Fruit fly (Drosophila melanogaster) whole organism: ENCODE results near the gene CG4743.

Experiments used
- Dll ChIP-seq: fragments of >200 bp; optimal IDR thresholded peaks from 2 replicates; lab custom pipeline; 2017
- pan ChIP-seq: fragments of >200 bp; optimal IDR thresholded peaks from 2 replicates; lab custom pipeline; 2017
- psq ChIP-seq: fragments of >200 bp; optimal IDR thresholded peaks from 2 replicates; lab custom pipeline; 2017
- usp ChIP-seq: fragments of >200 bp; optimal IDR thresholded peaks from 2 replicates; lab custom pipeline; 2017; ENCODE audit warnings: missing biosample characterization, missing genetic modification characterization, mixed read lengths

dm6 chr3R:25660985-25661530, 19.3 kb downstream of the CG4743 start, which contains the start of gene Tnks:
- no peak for TF ChIP-seq usp (GFP tag; lab: Kevin White, UChicago)
- TF ChIP-seq psq = no peak
- no peak for TF ChIP-seq Dll (lab: Kevin White, UChicago)
- TF ChIP-seq pan (lab: Kevin White, UChicago) = no peak
